Fruit fly (Drosophila melanogaster) whole organism, embryonic: ENCODE results near the gene Sfp65A.
A peak's percentile ranks its signal among the peaks of the same experiment; 100 is the strongest.

Source experiments
- Atf3 ChIP-seq: fragments of 200-800 bp; sonication (Bioruptor generic); optimal IDR thresholded peaks from 3 replicates; lab custom pipeline; 2016; ENCODE audit warnings: missing biosample characterization, missing genetic modification characterization
- CG10543 ChIP-seq: fragments of 200-800 bp; sonication (Bioruptor generic); optimal IDR thresholded peaks from 3 replicates; lab custom pipeline; 2017; ENCODE audit warnings: missing biosample characterization, mild to moderate bottlenecking, missing genetic modification characterization, moderate library complexity
- CG11504 ChIP-seq: fragments of 200-800 bp; sonication (Bioruptor generic); optimal IDR thresholded peaks from 3 replicates; lab custom pipeline; 2019; ENCODE audit warnings: missing biosample characterization, mild to moderate bottlenecking, missing genetic modification characterization, moderate library complexity
- CG12744 ChIP-seq: fragments of 200-800 bp; sonication (Bioruptor generic); optimal IDR thresholded peaks from 2 replicates; lab custom pipeline; 2016; ENCODE audit warnings: missing biosample characterization, missing genetic modification characterization
- CG13624 ChIP-seq: fragments of 200-800 bp; sonication (Bioruptor generic); optimal IDR thresholded peaks from 2 replicates; lab custom pipeline; 2016; ENCODE audit warnings: missing biosample characterization, missing genetic modification characterization
- CG15601 ChIP-seq: fragments of 200-800 bp; sonication (Bioruptor generic); optimal IDR thresholded peaks from 3 replicates; lab custom pipeline; 2019; ENCODE audit warnings: missing biosample characterization, mild to moderate bottlenecking, missing genetic modification characterization, moderate library complexity
- CG17385 ChIP-seq: fragments of 200-800 bp; sonication (Bioruptor generic); optimal IDR thresholded peaks from 3 replicates; lab custom pipeline; 2018; ENCODE audit warnings: missing biosample characterization, mild to moderate bottlenecking, missing genetic modification characterization
- CG18599 ChIP-seq: fragments of 200-800 bp; sonication (Bioruptor generic); optimal IDR thresholded peaks from 3 replicates; lab custom pipeline; 2017; ENCODE audit warnings: missing biosample characterization, missing genetic modification characterization, mild to moderate bottlenecking, moderate library complexity, missing genetic modification reagents
- CG2120 ChIP-seq: fragments of 200-800 bp; sonication (Bioruptor generic); optimal IDR thresholded peaks from 3 replicates; lab custom pipeline; 2016; ENCODE audit warnings: missing biosample characterization, missing genetic modification characterization
- CG3838 ChIP-seq: fragments of 200-800 bp; sonication (Bioruptor generic); optimal IDR thresholded peaks from 3 replicates; lab custom pipeline; 2016; ENCODE audit warnings: missing biosample characterization, missing genetic modification characterization
- CG5953 ChIP-seq: fragments of 200-800 bp; sonication (Bioruptor generic); IDR thresholded peaks from 2 replicates; pipeline ENCODE4 v1.3.6; 2022; ENCODE audit warnings: missing biosample characterization, missing genetic modification characterization
- CG6765 ChIP-seq: fragments of 200-800 bp; sonication (Bioruptor generic); optimal IDR thresholded peaks from 3 replicates; lab custom pipeline; 2017; ENCODE audit warnings: missing biosample characterization, mild to moderate bottlenecking, missing genetic modification characterization
- CG6791 ChIP-seq: fragments of 200-800 bp; sonication (Bioruptor generic); IDR thresholded peaks from 3 replicates; pipeline ENCODE4 v1.3.6; 2022; ENCODE audit warnings: missing biosample characterization, missing genetic modification characterization; ENCODE audit not compliant: partially characterized antibody
- CG7372 ChIP-seq: fragments of 200-800 bp; sonication (Bioruptor generic); IDR thresholded peaks from 2 replicates; pipeline ENCODE4 v1.3.6; 2022; ENCODE audit warnings: missing biosample characterization, missing genetic modification characterization
- CG7963 ChIP-seq: fragments of 200-800 bp; sonication (Bioruptor generic); IDR thresholded peaks from 3 replicates; pipeline ENCODE4 v1.3.6; 2022; ENCODE audit warnings: missing biosample characterization, missing genetic modification characterization; ENCODE audit not compliant: partially characterized antibody
- CG8290 ChIP-seq, 3 experiments: fragments of 200-800 bp; sonication (Bioruptor generic); optimal IDR thresholded peaks; 2 replicates each; lab custom pipeline; 2016 to 2019; ENCODE audit warnings: missing biosample characterization in 3 of 3, missing genetic modification characterization in 3 of 3, mild to moderate bottlenecking in 2 of 3, moderate library complexity in 1 of 3
- Chrac-16 ChIP-seq: fragments of 200-800 bp; sonication (Bioruptor generic); optimal IDR thresholded peaks from 3 replicates; lab custom pipeline; 2016; ENCODE audit warnings: missing biosample characterization, missing genetic modification characterization
- Dek ChIP-seq: fragments of 200-800 bp; sonication (Bioruptor generic); optimal IDR thresholded peaks from 3 replicates; lab custom pipeline; 2019; ENCODE audit warnings: missing biosample characterization, mild to moderate bottlenecking, missing genetic modification characterization, moderate library complexity
- HHEX ChIP-seq: fragments of 200-800 bp; sonication (Bioruptor generic); optimal IDR thresholded peaks from 3 replicates; lab custom pipeline; 2017; ENCODE audit warnings: missing biosample characterization, mild to moderate bottlenecking, missing genetic modification characterization, missing genetic modification reagents
- Hand ChIP-seq: fragments of 200-800 bp; sonication (Bioruptor generic); optimal IDR thresholded peaks from 2 replicates; lab custom pipeline; 2017; ENCODE audit warnings: mild to moderate bottlenecking, missing biosample characterization, missing genetic modification reagents, missing genetic modification characterization
- Hmr ChIP-seq: fragments of 200-800 bp; sonication (Bioruptor generic); optimal IDR thresholded peaks from 3 replicates; lab custom pipeline; 2017; ENCODE audit warnings: mild to moderate bottlenecking, missing biosample characterization, missing genetic modification reagents, missing genetic modification characterization
- Hr78 ChIP-seq, 2 experiments: fragments of 200-800 bp in 1 of 2; fragments of >200 bp in 1 of 2; sonication (Bioruptor generic) in 1 of 2; optimal IDR thresholded peaks; 2 replicates each; lab custom pipeline; 2017 to 2019; ENCODE audit warnings: missing biosample characterization in 2 of 2, missing genetic modification characterization in 2 of 2, mild to moderate bottlenecking in 1 of 2, moderate library complexity in 1 of 2
- Hsf ChIP-seq: fragments of 200-800 bp; sonication (Bioruptor generic); optimal IDR thresholded peaks from 3 replicates; lab custom pipeline; 2016; ENCODE audit warnings: missing biosample characterization, missing genetic modification characterization
- PHDP ChIP-seq: fragments of 200-800 bp; sonication (Bioruptor generic); optimal IDR thresholded peaks from 3 replicates; lab custom pipeline; 2018; ENCODE audit warnings: missing biosample characterization, mild to moderate bottlenecking, missing genetic modification characterization, moderate library complexity
- Side ChIP-seq: fragments of 200-800 bp; sonication (Bioruptor generic); optimal IDR thresholded peaks from 2 replicates; lab custom pipeline; 2016; ENCODE audit warnings: missing biosample characterization, missing genetic modification characterization
- Six4 ChIP-seq: fragments of 200-800 bp; sonication (Bioruptor generic); optimal IDR thresholded peaks from 2 replicates; lab custom pipeline; 2016; ENCODE audit warnings: missing biosample characterization, missing genetic modification characterization
- Sox102F ChIP-seq: fragments of 200-800 bp; sonication (Bioruptor generic); optimal IDR thresholded peaks from 2 replicates; lab custom pipeline; 2018; ENCODE audit warnings: missing biosample characterization, mild to moderate bottlenecking, missing genetic modification characterization, moderate library complexity
- Taf1 ChIP-seq: fragments of 200-800 bp; sonication (Bioruptor generic); IDR thresholded peaks from 2 replicates; pipeline ENCODE4 v1.3.6; 2022; ENCODE audit warnings: missing biosample characterization, missing genetic modification characterization
- Tbp ChIP-seq: fragments of >200 bp; optimal IDR thresholded peaks from 2 replicates; lab custom pipeline; 2018; ENCODE audit warnings: missing biosample characterization, missing genetic modification characterization
- Xbp1 ChIP-seq: fragments of 200-800 bp; sonication (Bioruptor generic); optimal IDR thresholded peaks from 3 replicates; lab custom pipeline; 2016; ENCODE audit warnings: missing biosample characterization, mild to moderate bottlenecking, missing genetic modification characterization
- ab ChIP-seq: fragments of 200-800 bp; sonication (Bioruptor generic); optimal IDR thresholded peaks from 2 replicates; lab custom pipeline; 2016; ENCODE audit warnings: missing biosample characterization, missing genetic modification characterization
- ato ChIP-seq: fragments of 200-800 bp; sonication (Bioruptor generic); IDR thresholded peaks from 2 replicates; pipeline ENCODE4 v1.3.6; 2022; ENCODE audit warnings: missing biosample characterization, missing genetic modification characterization; ENCODE audit not compliant: partially characterized antibody
- bcd ChIP-seq: fragments of 200-800 bp; sonication (Bioruptor generic); optimal IDR thresholded peaks from 2 replicates; lab custom pipeline; 2017; ENCODE audit warnings: missing biosample characterization, mild to moderate bottlenecking, missing genetic modification characterization
- bsh ChIP-seq, 2 experiments: fragments of 200-800 bp; sonication (Bioruptor generic); optimal IDR thresholded peaks; 2 replicates each; lab custom pipeline; 2017 to 2018; ENCODE audit warnings: mild to moderate bottlenecking in 2 of 2, missing biosample characterization in 2 of 2, missing genetic modification characterization in 2 of 2, moderate library complexity in 1 of 2
- grau ChIP-seq: fragments of 200-800 bp; optimal IDR thresholded peaks from 3 replicates; lab custom pipeline; 2019; ENCODE audit warnings: missing biosample characterization, mild to moderate bottlenecking, missing genetic modification characterization, moderate library complexity
- gsb ChIP-seq: fragments of 200-800 bp; sonication (Bioruptor generic); IDR thresholded peaks from 2 replicates; pipeline ENCODE4 v1.3.6; 2022; ENCODE audit warnings: missing biosample characterization, missing genetic modification characterization
- ken ChIP-seq: fragments of 200-800 bp; sonication (Bioruptor generic); IDR thresholded peaks from 3 replicates; pipeline ENCODE4 v1.3.6; 2022; ENCODE audit warnings: missing biosample characterization, missing genetic modification characterization
- klu ChIP-seq: fragments of 200-800 bp; sonication (Bioruptor generic); IDR thresholded peaks from 2 replicates; pipeline ENCODE4 v1.3.6; 2022; ENCODE audit warnings: missing biosample characterization, missing genetic modification characterization
- kni ChIP-seq: fragments of 200-800 bp; sonication (Bioruptor generic); optimal IDR thresholded peaks from 3 replicates; lab custom pipeline; 2017; ENCODE audit warnings: mild to moderate bottlenecking, missing biosample characterization, missing genetic modification reagents, missing genetic modification characterization
- lbe ChIP-seq: fragments of 200-800 bp; sonication (Bioruptor generic); optimal IDR thresholded peaks from 2 replicates; lab custom pipeline; 2016; ENCODE audit warnings: missing biosample characterization, mild to moderate bottlenecking, missing genetic modification characterization
- mld ChIP-seq: fragments of 200-800 bp; sonication (Bioruptor generic); IDR thresholded peaks from 3 replicates; pipeline ENCODE4 v1.3.6; 2022; ENCODE audit warnings: missing biosample characterization, missing genetic modification characterization; ENCODE audit not compliant: partially characterized antibody
- otp ChIP-seq: fragments of 200-800 bp; sonication (Bioruptor generic); IDR thresholded peaks from 3 replicates; pipeline ENCODE4, ENCODE4 v1.3.6; 2022; ENCODE audit warnings: missing biosample characterization, missing genetic modification characterization
- p53 ChIP-seq: fragments of 200-800 bp; sonication (Bioruptor generic); optimal IDR thresholded peaks from 2 replicates; lab custom pipeline; 2016; ENCODE audit warnings: missing biosample characterization, missing genetic modification characterization
- pfk ChIP-seq: fragments of 200-800 bp; sonication (Bioruptor generic); optimal IDR thresholded peaks from 2 replicates; lab custom pipeline; 2018; ENCODE audit warnings: missing biosample characterization, mild to moderate bottlenecking, missing genetic modification characterization, moderate library complexity
- prd ChIP-seq, 3 experiments: fragments of >200 bp in 2 of 3; fragments of 200-800 bp in 1 of 3; sonication (Bioruptor generic) in 1 of 3; optimal IDR thresholded peaks in 2 of 3; IDR thresholded peaks in 1 of 3; 2 replicates in 2 of 3; 3 replicates in 1 of 3; pipeline versions ENCODE4 v1.3.6 to Lab custom; 2017 to 2022; ENCODE audit warnings: missing biosample characterization in 1 of 3, missing genetic modification characterization in 1 of 3
- salm ChIP-seq: fragments of 200-800 bp; sonication (Bioruptor generic); optimal IDR thresholded peaks from 2 replicates; lab custom pipeline; 2018; ENCODE audit warnings: missing biosample characterization, mild to moderate bottlenecking, missing genetic modification characterization
- sc ChIP-seq, 3 experiments: fragments of >200 bp in 2 of 3; fragments of 200-800 bp in 1 of 3; sonication (Bioruptor generic) in 1 of 3; optimal IDR thresholded peaks; 2 replicates in 2 of 3; 3 replicates in 1 of 3; lab custom pipeline; 2017; ENCODE audit warnings: mild to moderate bottlenecking in 1 of 3, missing biosample characterization in 1 of 3, missing genetic modification characterization in 1 of 3, missing genetic modification reagents in 1 of 3
- ssp ChIP-seq: fragments of 200-800 bp; sonication (Bioruptor generic); IDR thresholded peaks from 2 replicates; pipeline ENCODE4 v1.3.6; 2022; ENCODE audit warnings: missing biosample characterization, missing genetic modification characterization
- zfh2 ChIP-seq: fragments of 200-800 bp; sonication (Bioruptor generic); optimal IDR thresholded peaks from 2 replicates; lab custom pipeline; 2016; ENCODE audit warnings: missing biosample characterization, missing genetic modification characterization

Sfp65A gene

DNA sequence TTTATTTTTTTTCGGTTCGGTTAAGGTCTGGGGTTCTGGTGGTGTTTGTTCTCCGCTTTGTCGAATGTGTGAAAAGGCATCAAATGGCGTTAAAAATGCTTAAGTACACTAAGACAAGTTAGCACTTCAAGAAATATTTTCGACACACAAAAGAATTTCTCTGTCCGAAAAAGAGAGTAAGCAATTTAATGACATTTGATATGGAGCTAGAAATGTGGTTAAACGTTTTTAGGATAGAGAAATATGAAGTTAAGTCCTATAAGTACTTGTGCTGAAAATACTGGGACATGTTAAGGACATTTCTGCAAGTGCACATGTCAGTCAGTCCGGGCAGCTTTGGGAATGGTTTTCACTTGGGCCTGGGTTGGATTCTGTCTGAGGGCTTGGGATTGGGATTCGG lies 5.8 kb upstream of the Sfp65A start (continued):
- TF ChIP-seq ken = no peak
- TF ChIP-seq CG18599 (GFP tag; lab: Kevin White, UChicago) = peak; percentile 25
- no peak for TF ChIP-seq Taf1 (GFP tag; lab: Robert Waterston, UW)
- TF ChIP-seq CG17385 = no peak
- TF ChIP-seq Xbp1 (GFP tag; lab: Kevin White, UChicago) = no peak
- TF ChIP-seq CG2120 (GFP tag; lab: Kevin White, UChicago) = peak; percentile 32
- TF ChIP-seq CG10543 = no peak
- no peak for TF ChIP-seq sc (optimal IDR thresholded peaks at IDR 0.05; lab: Kevin White, UChicago)
- no peak for TF ChIP-seq sc (GFP tag; optimal IDR thresholded peaks at IDR 0.05; lab: Kevin White, UChicago)
- no peak for TF ChIP-seq CG15601 (tag; lab: Kevin White, UChicago)
- TF ChIP-seq bsh (GFP tag; optimal IDR thresholded peaks at IDR 0.05; lab: Kevin White, UChicago) = peak in 1 of 2 experiments; percentile 6
- TF ChIP-seq ato (GFP tag; lab: Robert Waterston, UW) = no peak
- no peak for TF ChIP-seq ssp (GFP tag; lab: Robert Waterston, UW)
- no peak for TF ChIP-seq mld (GFP tag; lab: Robert Waterston, UW)
- no peak for TF ChIP-seq Side (GFP tag; lab: Kevin White, UChicago)
- TF ChIP-seq p53 = no peak
- TF ChIP-seq prd (optimal IDR thresholded peaks at IDR 0.05; lab: Kevin White, UChicago) = no peak
- TF ChIP-seq prd (GFP tag; IDR thresholded peaks at IDR 0.05; lab: Robert Waterston, UW) = 0 out of 3 replicates have a peak, but pooled peaks have one; percentile 18
- TF ChIP-seq otp (GFP tag; lab: Robert Waterston, UW) = no peak
- peak; percentile 17 for TF ChIP-seq CG11504
- TF ChIP-seq CG6765 (GFP tag; lab: Kevin White, UChicago) = no peak
- TF ChIP-seq Six4 = no peak
- TF ChIP-seq CG7372 (GFP tag; lab: Robert Waterston, UW) = no peak
- TF ChIP-seq Sox102F (GFP tag; lab: Kevin White, UChicago) = peak; percentile 16
- TF ChIP-seq PHDP (tag; lab: Kevin White, UChicago) = no peak
- no peak for TF ChIP-seq CG5953
- TF ChIP-seq Tbp (GFP tag; lab: Kevin White, UChicago) = no peak
- no peak for TF ChIP-seq pfk (GFP tag; lab: Kevin White, UChicago)
- TF ChIP-seq kni = no peak
- TF ChIP-seq CG3838 (GFP tag; lab: Kevin White, UChicago) = no peak
- no peak for TF ChIP-seq CG13624 (GFP tag; lab: Kevin White, UChicago)
- no peak for TF ChIP-seq Dek (tag; lab: Kevin White, UChicago)
- no peak for TF ChIP-seq Hr78 (GFP tag; optimal IDR thresholded peaks at IDR 0.05; lab: Kevin White, UChicago)
- no peak for TF ChIP-seq HHEX (GFP tag; lab: Kevin White, UChicago)
- TF ChIP-seq CG12744 (GFP tag; lab: Kevin White, UChicago) = no peak
- no peak for TF ChIP-seq klu (GFP tag; lab: Robert Waterston, UW)
- TF ChIP-seq CG6791 = no peak
- no peak for TF ChIP-seq CG8290 (GFP tag; optimal IDR thresholded peaks at IDR 0.05; lab: Kevin White, UChicago)
- peak in 1 of 2 experiments; percentile 4 for TF ChIP-seq CG8290 (tag; optimal IDR thresholded peaks at IDR 0.05; lab: Kevin White, UChicago)
- TF ChIP-seq CG7963 (GFP tag; lab: Robert Waterston, UW) = no peak
- TF ChIP-seq ab (GFP tag; lab: Kevin White, UChicago) = no peak
- no peak for TF ChIP-seq Chrac-16 (GFP tag; lab: Kevin White, UChicago)
- TF ChIP-seq zfh2 = no peak
- no peak for TF ChIP-seq Hmr (GFP tag; lab: Kevin White, UChicago)
- no peak for TF ChIP-seq Hand
- TF ChIP-seq Atf3 (GFP tag; lab: Kevin White, UChicago) = no peak
- no peak for TF ChIP-seq Hsf (GFP tag; lab: Kevin White, UChicago)
- TF ChIP-seq gsb (GFP tag; lab: Robert Waterston, UW) = no peak
- no peak for TF ChIP-seq salm (tag; lab: Kevin White, UChicago)
- peak; percentile 21 for TF ChIP-seq grau (tag; lab: Kevin White, UChicago)
- no peak for TF ChIP-seq lbe
- TF ChIP-seq bcd (GFP tag; lab: Kevin White, UChicago) = no peak
